Worm (Caenorhabditis elegans): ENCODE results near the gene plc-1.

DNA sequence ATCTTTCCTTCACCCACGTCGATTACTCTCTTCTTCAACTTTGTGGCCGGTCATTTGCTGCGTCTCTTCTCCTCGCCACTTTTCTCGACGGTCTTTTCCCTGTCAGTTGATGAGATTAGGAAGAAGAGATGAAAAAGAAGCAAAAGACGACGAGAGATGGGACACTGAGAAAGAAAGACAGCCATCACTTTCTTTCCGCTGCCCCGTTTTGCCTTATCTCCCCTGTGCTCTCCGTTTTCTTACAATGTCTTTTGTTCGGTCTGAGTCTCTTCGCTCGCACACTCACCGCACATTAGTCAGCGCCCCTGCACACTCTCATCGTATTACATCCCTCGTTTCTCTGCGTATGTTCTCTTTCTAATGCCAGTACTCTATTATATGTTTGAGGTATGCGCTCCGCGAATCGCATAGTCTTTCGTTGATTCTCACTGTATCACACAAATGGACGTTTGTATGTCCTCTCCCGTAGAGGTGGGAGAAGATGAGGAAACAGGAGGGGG, 72.3 kb downstream of the plc-1 start:
- peak; percentile 89 for TF ChIP-seq ceh-16 (tag; optimal IDR thresholded peaks at IDR 0.05)
- TF ChIP-seq zag-1 (tag; optimal IDR thresholded peaks at IDR 0.05) = peak; percentile 95
